Worm (Caenorhabditis elegans): ENCODE data around the gene D2023.4.

DNA sequence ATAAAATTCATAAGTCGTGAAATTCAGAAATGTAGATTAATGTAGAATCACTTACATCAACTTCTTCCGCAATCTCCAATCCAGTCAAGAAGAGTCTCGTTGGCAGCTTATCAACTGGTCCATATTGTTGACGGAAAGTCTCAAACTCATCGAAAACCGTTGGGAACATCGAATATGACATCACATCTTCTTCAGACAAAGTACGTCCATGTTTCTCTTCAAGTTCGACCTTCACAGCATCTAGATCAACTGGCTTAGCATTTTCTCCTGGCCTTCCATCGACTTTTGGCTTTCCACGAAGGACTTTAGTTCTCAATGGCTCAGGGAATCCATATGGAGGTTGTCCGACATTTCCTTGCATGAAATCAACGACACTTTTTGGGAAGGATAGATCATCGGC, 6.8 kb downstream of the D2023.4 start:
- TF ChIP-seq flt-1 (GFP tag; IDR thresholded peaks at IDR 0.05) (no peak), med-1 (GFP tag; optimal IDR thresholded peaks at IDR 0.05; ENCODE audit: insufficient read depth) (no peak), cog-1 (tag; optimal IDR thresholded peaks at IDR 0.05) (no peak)
